Worm (Caenorhabditis elegans): ENCODE data around the gene nhx-6.

DNA sequence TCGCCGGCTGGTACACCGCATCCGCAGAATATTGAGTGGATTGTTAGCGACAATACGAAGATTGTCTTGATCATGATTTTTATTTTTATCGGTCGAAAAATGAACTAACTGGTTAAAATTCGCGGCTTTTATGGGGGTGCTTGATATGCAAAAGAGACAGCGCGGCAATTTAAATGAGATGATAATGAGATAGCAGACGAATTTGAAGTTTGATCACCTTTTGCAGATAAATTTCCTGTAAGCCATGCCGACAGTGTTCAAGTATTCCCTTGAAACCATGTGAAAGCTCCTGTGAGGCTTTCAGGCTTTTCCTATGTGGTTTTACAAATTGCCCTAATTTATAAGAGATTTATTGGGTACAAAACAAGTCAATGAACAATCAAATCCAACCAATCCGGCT lies 24.4 kb upstream of the nhx-6 start, which contains the start of gene ZC204.17:
- TF ChIP-seq ama-1 (optimal IDR thresholded peaks at IDR 0.05), result no peak
- no peak for TF ChIP-seq hmg-4 (GFP tag; optimal IDR thresholded peaks at IDR 0.05)
